Fruit fly (Drosophila melanogaster): ENCODE measurements around the gene Ir68a.

Ir68a gene

dm6 chr3L:11244024-11244576 lies 8.1 kb upstream of the Ir68a start (continued):
- no peak for TF ChIP-seq Dp (GFP tag; optimal IDR thresholded peaks at IDR 0.05)
- no peak for TF ChIP-seq Lpt (GFP tag; optimal IDR thresholded peaks at IDR 0.05)
- no peak for TF ChIP-seq Atf3 (GFP tag; optimal IDR thresholded peaks at IDR 0.05)
- no peak for TF ChIP-seq CG11723 (GFP tag; optimal IDR thresholded peaks at IDR 0.05)
- TF ChIP-seq nom (GFP tag; optimal IDR thresholded peaks at IDR 0.05): no peak
- TF ChIP-seq tap (tag; optimal IDR thresholded peaks at IDR 0.05): no peak
- no peak for TF ChIP-seq CG14965 (GFP tag; optimal IDR thresholded peaks at IDR 0.05; ENCODE audit: borderline replicate concordance)
- TF ChIP-seq CG2116 (GFP tag; optimal IDR thresholded peaks at IDR 0.05): no peak
- no peak for TF ChIP-seq Vsx1 (GFP tag; optimal IDR thresholded peaks at IDR 0.05)
- TF ChIP-seq pb (GFP tag; optimal IDR thresholded peaks at IDR 0.05): no peak
- TF ChIP-seq Lim3 (GFP tag; IDR thresholded peaks at IDR 0.05): no peak
- TF ChIP-seq CoRest (tag; optimal IDR thresholded peaks at IDR 0.05): no peak
- no peak for TF ChIP-seq stwl (tag; optimal IDR thresholded peaks at IDR 0.05)
- TF ChIP-seq chinmo (GFP tag; IDR thresholded peaks at IDR 0.05; ENCODE audit: partially characterized antibody): 0 out of 4 replicates have a peak, but pooled peaks have one; percentile 12
- TF ChIP-seq CG1603 (tag; optimal IDR thresholded peaks at IDR 0.05): no peak
- TF ChIP-seq CG3281 (GFP tag; optimal IDR thresholded peaks at IDR 0.05): no peak
- no peak for TF ChIP-seq row (GFP tag; IDR thresholded peaks at IDR 0.05)
- TF ChIP-seq NC2β (GFP tag; optimal IDR thresholded peaks at IDR 0.05): no peak
- TF ChIP-seq Dref (GFP tag; IDR thresholded peaks at IDR 0.05): no peak
- no peak for TF ChIP-seq CG6654 (GFP tag; optimal IDR thresholded peaks at IDR 0.05)
- TF ChIP-seq Fer2 (tag; optimal IDR thresholded peaks at IDR 0.05): no peak
- no peak for TF ChIP-seq pum (GFP tag; optimal IDR thresholded peaks at IDR 0.05)
- no peak for TF ChIP-seq slou (GFP tag; optimal IDR thresholded peaks at IDR 0.05)
- TF ChIP-seq CG10543 (GFP tag; optimal IDR thresholded peaks at IDR 0.05): no peak
- no peak for TF ChIP-seq CG3065 (GFP tag; optimal IDR thresholded peaks at IDR 0.05)
- TF ChIP-seq kay (GFP tag; optimal IDR thresholded peaks at IDR 0.05): no peak
- no peak for TF ChIP-seq Bgb (GFP tag; IDR thresholded peaks at IDR 0.05; ENCODE audit: partially characterized antibody)
- TF ChIP-seq CG4854 (GFP tag; optimal IDR thresholded peaks at IDR 0.05): no peak
- TF ChIP-seq twi (tag; optimal IDR thresholded peaks at IDR 0.05): peak; percentile 98
- no peak for TF ChIP-seq ssp (GFP tag; IDR thresholded peaks at IDR 0.05)
- no peak for TF ChIP-seq NC2α (GFP tag; optimal IDR thresholded peaks at IDR 0.05)
- TF ChIP-seq CG10959 (GFP tag; IDR thresholded peaks at IDR 0.05): no peak
- no peak for TF ChIP-seq Lhr (GFP tag; optimal IDR thresholded peaks at IDR 0.05)
- TF ChIP-seq abd-A (tag; optimal IDR thresholded peaks at IDR 0.05): peak; percentile 18
- TF ChIP-seq lov (optimal IDR thresholded peaks at IDR 0.05): no peak
- TF ChIP-seq lov (GFP tag; IDR thresholded peaks at IDR 0.05): no peak
- no peak for TF ChIP-seq Xbp1 (GFP tag; optimal IDR thresholded peaks at IDR 0.05)
- no peak for TF ChIP-seq ap (GFP tag; IDR thresholded peaks at IDR 0.05)
- no peak for TF ChIP-seq CG7928 (GFP tag; optimal IDR thresholded peaks at IDR 0.05)
- no peak for TF ChIP-seq CG13624 (GFP tag; optimal IDR thresholded peaks at IDR 0.05)
- no peak for TF ChIP-seq dysf (GFP tag; IDR thresholded peaks at IDR 0.05)
- no peak for TF ChIP-seq CG15514 (GFP tag; optimal IDR thresholded peaks at IDR 0.05)
- no peak for TF ChIP-seq Sox102F (GFP tag; optimal IDR thresholded peaks at IDR 0.05)
- no peak for TF ChIP-seq CG6272 (GFP tag; IDR thresholded peaks at IDR 0.05)
- no peak for TF ChIP-seq cad (GFP tag; optimal IDR thresholded peaks at IDR 0.05)
- no peak for TF ChIP-seq CG34422 (GFP tag; IDR thresholded peaks at IDR 0.05)
- TF ChIP-seq CG12391 (tag; optimal IDR thresholded peaks at IDR 0.05): peak; percentile 9
- TF ChIP-seq CG2875 (GFP tag; optimal IDR thresholded peaks at IDR 0.05): no peak
- TF ChIP-seq YL-1 (GFP tag; optimal IDR thresholded peaks at IDR 0.05): no peak
- TF ChIP-seq MBD-R2 (GFP tag; IDR thresholded peaks at IDR 0.05): no peak
- peak; percentile 35 for TF ChIP-seq Med (GFP tag)

Data from whole organism, embryonic.